Fruit fly (Drosophila melanogaster) whole organism, larva: Measurements from ENCODE around the gene CG31668.

Experiments used
- noc ChIP-seq: fragments of 200-800 bp; sonication (Bioruptor generic); optimal IDR thresholded peaks from 3 replicates; lab custom pipeline; 2019; ENCODE audit warnings: missing biosample characterization, mild to moderate bottlenecking, missing genetic modification characterization, moderate library complexity

The CG31668 gene

DNA sequence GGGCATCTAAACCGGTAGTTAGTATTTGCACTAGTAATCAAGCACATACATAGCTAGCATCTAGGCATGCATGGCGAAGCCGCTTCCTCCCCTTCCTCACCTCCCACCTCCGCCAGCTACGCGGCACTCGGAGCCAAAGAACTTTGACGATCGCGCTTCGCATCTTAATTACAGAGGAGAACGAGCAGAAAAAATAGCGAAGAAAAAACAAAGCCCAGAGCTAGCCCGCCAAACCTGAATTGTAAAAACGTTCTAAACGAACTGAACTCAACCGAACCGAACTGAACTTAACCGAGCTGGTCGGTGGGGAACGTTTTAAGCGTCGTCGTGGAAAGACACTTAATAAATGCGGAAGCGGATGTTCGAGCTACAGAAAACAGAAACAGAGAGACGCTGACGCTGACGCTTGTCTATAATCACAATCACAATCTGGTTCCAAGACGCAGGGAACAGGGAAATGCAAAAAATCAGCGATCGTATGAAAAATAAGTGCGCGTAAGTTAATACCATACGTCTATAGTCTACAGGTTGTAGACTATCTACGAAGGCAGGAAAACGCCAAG is 37.0 kb downstream of the CG31668 start:
- no peak for TF ChIP-seq noc (tag; lab: Kevin White, UChicago)

DNA sequence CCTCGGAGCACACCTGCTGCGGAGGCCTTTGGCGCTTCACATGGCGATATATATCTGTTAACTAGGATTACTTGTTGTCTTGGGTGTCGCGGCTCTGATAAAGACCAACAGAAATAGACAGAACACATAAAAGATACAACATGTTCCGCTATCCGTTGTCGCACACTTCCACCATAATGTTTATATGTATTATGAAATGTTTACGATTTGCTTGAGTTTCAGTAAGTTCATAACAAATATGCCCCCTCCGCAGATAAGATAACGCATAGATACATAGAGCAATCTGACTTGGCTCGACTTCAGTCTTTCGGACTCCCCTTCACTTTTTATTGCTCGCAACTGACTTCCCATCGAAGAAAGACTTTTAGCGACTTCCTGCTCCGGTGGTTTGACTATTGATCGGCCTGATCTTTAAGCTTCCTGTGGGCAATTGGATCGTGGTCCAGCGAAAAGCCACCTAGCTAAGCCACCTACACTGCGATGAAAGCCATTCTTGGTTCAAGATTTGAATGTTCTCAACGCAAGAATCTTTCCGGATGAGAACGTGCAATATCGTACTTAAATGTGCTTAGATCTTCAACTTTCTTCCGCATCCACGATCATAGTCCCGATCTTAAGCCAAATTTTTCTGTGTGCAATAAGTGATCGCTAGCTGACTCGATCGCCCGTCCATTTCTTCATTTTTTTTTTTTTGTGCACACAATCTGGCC is 37.6 kb downstream of the CG31668 start:
- peak; percentile 9 for TF ChIP-seq noc (tag; lab: Kevin White, UChicago)

DNA sequence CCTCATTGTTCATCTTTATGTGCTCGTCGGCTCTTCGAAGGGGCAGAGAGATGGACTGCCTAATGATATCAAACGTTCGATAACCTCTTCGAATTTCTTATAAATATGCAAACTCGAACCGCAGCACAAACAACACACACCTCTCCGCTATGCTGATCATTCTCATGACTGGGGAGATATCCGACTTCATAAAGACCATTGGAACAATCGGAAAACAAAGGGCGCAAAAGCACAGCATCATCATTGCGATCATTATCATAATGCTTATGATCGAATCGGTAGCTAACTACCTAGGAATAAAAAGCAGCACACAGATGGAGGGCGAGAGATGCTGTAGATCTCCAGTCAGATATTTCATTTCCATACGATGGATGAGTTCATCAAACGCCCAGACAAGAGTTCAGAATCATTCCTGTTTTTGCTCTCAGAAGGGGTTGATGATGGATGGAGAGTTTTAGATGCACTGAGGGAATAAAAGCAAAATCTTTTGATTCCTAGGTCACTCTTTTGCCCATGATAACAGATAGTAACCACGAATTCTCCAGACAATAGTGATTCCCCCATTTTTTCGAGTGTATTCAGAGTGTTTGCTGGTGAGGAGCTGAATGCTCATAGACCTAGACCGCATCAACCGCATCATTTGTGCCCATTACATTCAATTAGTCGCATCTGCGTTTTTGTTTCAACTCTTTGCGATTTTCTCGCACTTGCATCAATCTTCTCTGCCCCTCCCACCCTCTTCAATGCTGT is 38.8 kb downstream of the CG31668 start:
- no peak for TF ChIP-seq noc (tag; lab: Kevin White, UChicago)

DNA sequence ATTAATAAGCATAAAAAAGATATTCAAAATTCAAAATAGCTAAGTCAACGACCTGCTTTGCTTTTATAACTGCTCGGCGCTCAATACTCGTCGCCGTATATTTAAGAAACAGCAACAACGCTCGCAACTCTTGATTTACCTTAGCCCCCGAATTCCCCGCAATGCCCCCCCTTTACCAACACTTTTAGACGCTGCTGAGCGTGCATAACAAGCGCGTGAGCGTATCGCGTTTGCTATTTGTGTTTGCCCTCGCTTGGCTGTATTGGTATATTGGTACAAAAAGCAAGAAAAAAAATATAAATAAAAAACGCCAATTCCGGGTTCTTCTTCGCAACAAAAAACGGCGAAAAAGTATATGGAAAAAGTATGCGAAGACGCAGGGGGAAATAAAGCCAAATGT is 40.1 kb downstream of the CG31668 start:
- peak; percentile 67 for TF ChIP-seq noc (tag; lab: Kevin White, UChicago)

DNA sequence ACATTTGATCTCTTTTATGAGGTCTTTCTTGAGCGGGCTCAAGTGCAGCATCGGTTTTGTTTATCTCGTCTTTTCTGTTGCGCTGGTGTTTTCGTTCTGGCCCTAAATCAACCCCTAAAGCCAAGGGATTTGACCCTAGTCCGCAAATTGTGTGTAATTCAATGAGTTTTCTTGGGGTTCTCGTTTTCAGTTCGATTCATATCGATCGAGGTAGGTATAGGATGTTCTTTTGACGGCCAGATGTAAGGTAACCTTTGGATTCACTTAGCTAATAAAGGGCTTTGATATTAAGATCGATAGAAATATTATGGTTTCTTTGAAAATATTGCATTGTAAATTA is 40.8 kb downstream of the CG31668 start:
- no peak for TF ChIP-seq noc (tag; lab: Kevin White, UChicago)

DNA sequence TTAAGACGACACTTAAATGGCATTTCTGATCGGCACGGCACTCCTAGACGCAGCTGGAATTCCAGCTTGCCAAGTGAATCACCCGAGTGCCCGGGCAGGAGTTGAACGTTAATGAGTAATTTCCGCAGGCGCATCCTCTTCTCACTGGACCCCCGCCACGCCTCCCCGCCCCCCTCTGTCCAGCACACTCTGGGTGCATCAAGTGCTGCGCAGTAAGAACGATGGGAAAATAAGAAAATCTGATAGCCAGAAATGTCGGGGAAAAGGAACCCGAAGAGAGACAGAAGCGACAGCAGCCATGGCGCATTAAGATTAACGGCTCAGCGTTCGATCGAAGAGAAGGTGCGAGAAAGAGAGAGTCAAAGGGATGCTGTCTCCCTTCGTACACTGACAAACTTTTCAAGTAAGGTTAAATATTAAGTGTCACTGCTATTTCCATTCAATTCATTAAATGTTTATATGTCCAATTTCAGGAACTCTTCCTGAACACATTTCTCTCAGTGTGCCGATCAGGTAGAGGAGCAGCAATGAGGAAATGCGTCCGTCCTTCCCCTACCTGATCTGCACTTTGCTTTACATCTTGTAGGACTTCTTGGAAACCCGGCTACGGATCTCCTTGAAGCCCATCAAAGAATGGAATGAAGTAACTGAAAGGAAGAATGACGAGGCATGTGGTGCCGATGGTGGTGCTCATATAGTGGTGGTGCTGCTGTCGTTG is 41.3 kb downstream of the CG31668 start:
- TF ChIP-seq noc (tag; lab: Kevin White, UChicago) = no peak

DNA sequence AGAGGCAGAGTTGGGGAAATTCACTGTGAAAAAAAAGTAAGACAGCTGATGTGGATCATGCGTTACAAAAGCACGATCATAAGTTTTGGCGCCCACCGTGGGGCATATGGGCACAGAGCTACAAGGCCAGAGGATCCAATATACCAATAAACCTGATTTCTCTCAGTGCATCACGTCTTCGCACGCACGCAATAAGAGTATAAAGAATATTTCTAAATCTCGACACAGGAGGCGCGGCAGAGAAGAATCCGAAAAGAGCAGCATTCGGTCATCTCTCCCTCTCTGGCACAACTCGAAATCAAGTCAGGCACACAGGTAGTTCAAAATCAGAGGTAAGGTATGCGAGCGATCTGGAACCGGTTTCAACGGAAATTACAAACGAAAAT is 42.4 kb downstream of the CG31668 start:
- peak; percentile 68 for TF ChIP-seq noc (tag; lab: Kevin White, UChicago)

DNA sequence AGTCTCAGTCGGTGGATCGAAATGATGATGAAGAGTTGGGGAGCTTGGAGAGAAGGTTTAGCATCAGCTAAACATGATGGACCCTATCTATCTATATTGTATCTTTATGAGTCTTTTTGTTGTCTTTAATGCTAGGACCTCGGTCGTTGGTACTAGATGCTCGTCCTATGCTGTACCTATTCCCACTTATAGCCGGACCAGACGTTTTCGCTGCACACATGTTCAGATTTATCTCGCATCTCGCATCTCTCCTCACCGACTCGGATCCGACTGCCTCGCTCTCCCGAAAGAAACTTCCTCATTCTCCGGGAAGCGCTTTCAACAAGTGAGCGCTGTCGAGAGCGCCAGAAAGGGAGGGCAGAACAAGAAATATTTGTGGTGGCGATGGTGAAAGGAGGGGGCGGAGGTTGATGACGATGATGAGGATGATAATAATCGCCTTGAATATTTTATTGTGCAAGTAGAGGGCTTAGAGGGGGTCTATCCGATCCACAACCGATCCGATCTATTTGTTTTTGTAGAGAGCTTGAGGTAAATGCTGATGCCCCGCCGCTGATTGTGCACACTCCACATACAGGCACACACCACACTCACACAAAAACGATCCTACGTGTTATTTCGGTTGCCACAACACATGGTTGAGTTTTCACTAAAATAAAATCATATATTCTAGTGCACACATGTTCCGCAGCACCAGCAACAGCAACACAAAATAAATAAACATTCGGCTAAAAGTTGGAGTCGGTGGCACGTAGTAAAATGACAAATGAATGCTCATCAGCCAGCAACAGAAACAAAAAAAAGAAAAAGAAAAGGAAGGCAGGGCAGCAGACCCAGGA is 43.0 kb downstream of the CG31668 start:
- no peak for TF ChIP-seq noc (tag; lab: Kevin White, UChicago)

DNA sequence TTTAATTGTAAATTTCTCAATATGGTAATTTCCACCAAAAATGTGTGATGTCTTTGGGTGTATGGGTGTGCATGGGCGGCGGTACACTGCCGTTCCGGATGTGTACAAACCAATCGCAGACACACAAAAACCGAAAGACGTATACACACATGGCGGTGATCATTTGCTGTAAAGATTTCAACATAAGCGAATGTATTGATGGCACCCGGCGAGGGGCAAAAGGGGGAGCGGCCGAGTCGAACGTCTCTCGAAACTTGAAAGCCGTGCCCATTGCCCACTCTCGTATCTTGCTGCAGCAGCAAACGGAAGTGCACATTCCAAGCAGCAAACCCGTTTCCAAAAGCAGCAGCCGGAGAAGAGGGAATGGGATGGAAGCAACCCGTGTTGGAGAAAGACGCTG is 43.7 kb downstream of the CG31668 start:
- TF ChIP-seq noc (tag; lab: Kevin White, UChicago) = no peak

DNA sequence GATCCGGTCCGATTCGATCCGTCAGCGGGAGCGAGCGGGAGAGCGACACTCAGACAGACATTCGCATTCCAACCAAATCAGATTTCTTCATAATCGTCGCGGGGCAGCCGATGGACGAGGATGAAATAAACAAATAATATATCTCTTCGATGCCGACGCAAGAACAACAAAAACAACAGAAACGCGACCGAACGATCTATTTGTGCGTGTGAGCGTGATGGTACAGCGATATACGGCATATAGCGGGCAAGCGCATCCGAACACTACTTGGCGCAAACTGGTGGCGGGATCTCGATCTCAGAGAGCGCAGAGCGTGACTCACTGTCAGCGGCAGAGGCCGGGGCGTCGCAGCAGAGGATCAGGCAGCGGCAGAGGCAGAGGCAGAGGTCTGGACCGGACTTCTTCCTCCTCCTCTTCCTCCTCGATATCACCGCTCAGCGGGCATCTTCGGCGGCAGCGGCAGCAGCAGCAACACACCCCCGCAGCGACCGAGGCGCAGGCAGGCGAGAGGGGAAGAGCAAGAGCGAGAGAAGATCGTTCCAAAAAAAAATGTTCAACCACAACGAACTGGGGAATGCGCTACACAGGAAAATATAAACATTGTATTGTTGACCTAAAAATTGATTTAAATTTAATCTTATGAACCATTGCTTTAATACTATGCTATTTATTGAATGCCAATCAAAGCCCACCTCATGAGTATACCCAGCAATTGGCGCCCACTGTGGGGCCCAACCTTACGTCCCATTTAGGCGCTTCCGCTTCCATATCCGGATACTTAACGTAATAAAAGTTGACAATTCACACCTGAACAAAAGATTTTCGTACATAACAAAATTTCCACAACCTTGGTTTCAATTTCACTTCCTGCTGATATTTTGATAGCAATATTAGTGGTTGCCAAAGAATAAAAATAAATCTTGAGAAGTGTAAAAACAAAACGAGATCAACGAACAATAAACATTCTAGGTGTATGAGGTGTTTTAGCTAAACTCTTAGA is 44.4 kb downstream of the CG31668 start:
- peak; percentile 24 for TF ChIP-seq noc (tag; lab: Kevin White, UChicago)

DNA sequence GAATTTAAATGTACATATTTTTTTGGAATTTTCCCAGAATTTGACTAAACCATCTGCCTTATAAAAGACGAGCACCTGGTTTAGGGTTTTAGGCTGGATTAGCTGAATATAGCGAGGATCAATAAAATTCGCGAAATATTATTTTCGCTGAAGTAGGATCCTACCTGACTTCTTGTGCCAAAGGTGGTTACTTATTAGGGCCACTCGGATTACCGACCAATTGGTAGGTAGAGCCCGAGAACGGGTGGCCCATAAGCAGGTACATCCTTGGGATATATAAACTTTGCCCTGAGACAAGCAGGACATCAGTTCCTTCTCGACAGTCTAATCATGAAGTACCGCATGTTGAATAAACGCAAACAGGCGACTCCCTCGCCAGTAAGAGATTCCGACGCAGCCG is 50.5 kb downstream of the CG31668 start, which contains the start of gene CG15382:
TSS of gene CG15382 (plus strand) at position 301 of the 400 bp plus-strand sequence.
- no peak for TF ChIP-seq noc (tag; lab: Kevin White, UChicago)
